Fruit fly (Drosophila melanogaster) whole organism, adult: Measurements from ENCODE around the gene CG1628.

ENCODE experiments used
- CG11617 ChIP-seq: fragments of 200-800 bp; sonication (Bioruptor generic); optimal IDR thresholded peaks from 2 replicates; lab custom pipeline; 2017; ENCODE audit warnings: mild to moderate bottlenecking, missing biosample characterization, missing genetic modification reagents, missing genetic modification characterization
- CG14711 ChIP-seq: fragments of 200-800 bp; sonication (Bioruptor generic); optimal IDR thresholded peaks from 2 replicates; lab custom pipeline; 2018; ENCODE audit warnings: missing biosample characterization, mild to moderate bottlenecking, missing genetic modification characterization, moderate library complexity
- CG1620 ChIP-seq: fragments of 200-800 bp; sonication (Bioruptor generic); optimal IDR thresholded peaks from 2 replicates; lab custom pipeline; 2016; ENCODE audit warnings: missing biosample characterization, missing genetic modification characterization
- CG5204 ChIP-seq: fragments of 200-800 bp; sonication (Bioruptor generic); optimal IDR thresholded peaks from 2 replicates; lab custom pipeline; 2016; ENCODE audit warnings: missing biosample characterization, missing genetic modification characterization
- CG7045 ChIP-seq: fragments of 200-800 bp; sonication (Bioruptor generic); optimal IDR thresholded peaks from 2 replicates; lab custom pipeline; 2017; ENCODE audit warnings: missing biosample characterization, mild to moderate bottlenecking, missing genetic modification characterization
- CG7101 ChIP-seq: fragments of 200-800 bp; sonication (Bioruptor generic); optimal IDR thresholded peaks from 2 replicates; lab custom pipeline; 2018; ENCODE audit warnings: missing biosample characterization, mild to moderate bottlenecking, missing genetic modification characterization, moderate library complexity
- ovo ChIP-seq: fragments of 200-800 bp; sonication (Bioruptor generic); optimal IDR thresholded peaks from 2 replicates; lab custom pipeline; 2016; ENCODE audit warnings: missing biosample characterization, missing genetic modification characterization
- pad ChIP-seq: fragments of 200-800 bp; sonication (Bioruptor generic); optimal IDR thresholded peaks from 3 replicates; lab custom pipeline; 2017; ENCODE audit warnings: missing biosample characterization, missing genetic modification characterization, mild to moderate bottlenecking, moderate library complexity, missing genetic modification reagents
- tj ChIP-seq: fragments of 200-800 bp; sonication (Bioruptor generic); optimal IDR thresholded peaks from 3 replicates; lab custom pipeline; 2017; ENCODE audit warnings: missing biosample characterization, mild to moderate bottlenecking, missing genetic modification characterization, moderate library complexity
- toe ChIP-seq: fragments of 200-800 bp; sonication (Bioruptor generic); optimal IDR thresholded peaks from 2 replicates; lab custom pipeline; 2016; ENCODE audit warnings: missing biosample characterization, missing genetic modification characterization

- no peak for TF ChIP-seq tj (GFP tag; lab: Kevin White, UChicago)
- TF ChIP-seq ovo = no peak
- TF ChIP-seq CG5204 (GFP tag; lab: Kevin White, UChicago) = no peak
- TF ChIP-seq CG14711 = no peak
- TF ChIP-seq CG1620 (GFP tag; lab: Kevin White, UChicago) = no peak
- TF ChIP-seq toe (GFP tag; lab: Kevin White, UChicago) = no peak
- TF ChIP-seq pad (GFP tag; lab: Kevin White, UChicago) = no peak
- TF ChIP-seq CG7045 = no peak
- no peak for TF ChIP-seq CG7101
- TF ChIP-seq CG11617 (GFP tag; lab: Kevin White, UChicago) = no peak
Measured at dm6 chrX:10570142-10570756, 32.3 kb downstream of the CG1628 start.
